Worm (Caenorhabditis elegans) whole organism, midembryonic: ENCODE measurements around the gene Y54G9A.5.

Experiments used
- T22C8.4 ChIP-seq: fragments of 200-800 bp; sonication (Bioruptor generic); IDR thresholded peaks from 2 replicates; pipeline ENCODE4 v1.3.6; 2022; ENCODE audit warnings: missing genetic modification characterization, missing compliant biosample characterization
- flt-1 ChIP-seq: fragments of 200-800 bp; sonication (Bioruptor generic); IDR thresholded peaks from 2 replicates; pipeline ENCODE4 v1.3.6; 2022; ENCODE audit warnings: missing genetic modification characterization, missing compliant biosample characterization
- klf-2 ChIP-seq: fragments of 200-800 bp; sonication (Bioruptor generic); conservative IDR thresholded peaks from 2 replicates; pipeline ENCODE4 v1.3.6; 2022; ENCODE audit warnings: missing genetic modification reagents, missing genetic modification characterization, missing compliant biosample characterization
- med-1 ChIP-seq: sonication (generic microtip); optimal IDR thresholded peaks from 2 replicates; lab custom pipeline; 2017; ENCODE audit warnings: missing genetic modification characterization, mild to moderate bottlenecking, missing compliant biosample characterization, antibody characterized with exemption, missing genetic modification reagents; ENCODE audit not compliant: insufficient read depth
- ref-1 ChIP-seq: fragments of 200-800 bp; sonication (Bioruptor generic); conservative IDR thresholded peaks from 2 replicates; pipeline ENCODE4 v1.3.6; 2022; ENCODE audit warnings: missing genetic modification reagents, missing genetic modification characterization, missing compliant biosample characterization
- tab-1 ChIP-seq: fragments of 200-800 bp; sonication (Bioruptor generic); IDR thresholded peaks from 2 replicates; pipeline ENCODE4 v1.3.6; 2022; ENCODE audit warnings: missing genetic modification characterization, missing compliant biosample characterization
- ztf-23 ChIP-seq: fragments of 200-800 bp; sonication (Bioruptor generic); IDR thresholded peaks from 2 replicates; pipeline ENCODE4 v1.3.6; 2022; ENCODE audit warnings: missing genetic modification reagents, missing genetic modification characterization, missing compliant biosample characterization
- ztf-29 ChIP-seq: fragments of 200-800 bp; sonication (Bioruptor generic); IDR thresholded peaks from 2 replicates; pipeline ENCODE4 v1.3.6; 2022; ENCODE audit warnings: missing genetic modification reagents, missing genetic modification characterization, missing compliant biosample characterization

DNA sequence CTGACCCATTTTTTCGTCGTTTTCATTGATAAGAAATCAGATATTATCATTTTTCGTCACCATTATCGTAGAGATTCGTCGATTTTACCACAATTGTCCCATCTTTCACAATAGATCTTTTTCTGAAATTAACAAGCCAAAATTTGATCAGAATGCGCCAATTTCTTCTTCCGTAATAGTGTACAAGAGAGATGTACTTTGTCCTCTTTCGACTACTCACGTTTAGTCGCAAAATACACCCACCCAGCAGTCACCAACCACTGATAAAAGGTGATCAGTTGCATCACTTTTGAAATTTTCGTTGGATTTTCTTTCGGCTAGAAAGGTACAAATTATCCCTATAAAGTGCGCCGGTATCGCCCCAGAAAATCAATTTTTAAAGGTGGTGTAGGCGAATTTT is 9.8 kb downstream of the Y54G9A.5 start:
- TF ChIP-seq T22C8.4 (GFP tag; lab: Robert Waterston, UW) (no peak), ztf-29 (GFP tag; lab: Robert Waterston, UW) (no peak), med-1 (GFP tag; lab: Kevin White, UChicago) (no peak), flt-1 (GFP tag; lab: Robert Waterston, UW) (no peak), ztf-23 (GFP tag; lab: Robert Waterston, UW) (no peak), klf-2 (GFP tag; lab: Robert Waterston, UW) (no peak), ref-1 (GFP tag; lab: Robert Waterston, UW) (no peak), tab-1 (GFP tag; lab: Robert Waterston, UW) (no peak)
